Worm (Caenorhabditis elegans): ENCODE results near the gene znf-598.

- TF ChIP-seq lin-29 (GFP tag; IDR thresholded peaks at IDR 0.05) (no peak), aly-2 (tag; optimal IDR thresholded peaks at IDR 0.05) (no peak), nhr-28 (tag; optimal IDR thresholded peaks at IDR 0.05) (no peak), ces-1 (GFP tag; optimal IDR thresholded peaks at IDR 0.05) (no peak), ceh-82 (tag; optimal IDR thresholded peaks at IDR 0.05) (no peak), daf-12 (tag; optimal IDR thresholded peaks at IDR 0.05) (no peak)
These were observed 27.4 kb downstream of the znf-598 start, which contains the start of gene ZK1127.13 for ce11 chrII:7053001-7053400.

Measured in whole organism, L4 larva.